Worm (Caenorhabditis elegans): ENCODE results near the gene fut-2.
A peak's percentile ranks its signal among the peaks of the same experiment; 100 is the strongest.

fut-2 gene

ce11 chrV:6548309-6548708 is 27.4 kb downstream of the fut-2 start:
- TF ChIP-seq F49E8.2 (tag; optimal IDR thresholded peaks at IDR 0.05; ENCODE audit: insufficient read depth) (no peak), Y79H2A.3 (GFP tag; conservative IDR thresholded peaks at IDR 0.05) (no peak), egrh-3 (GFP tag; IDR thresholded peaks at IDR 0.05) (no peak), mel-28 (tag; optimal IDR thresholded peaks at IDR 0.05; ENCODE audit: borderline replicate concordance) (no peak), ceh-100 (GFP tag; IDR thresholded peaks at IDR 0.05) (no peak), bed-1 (GFP tag; IDR thresholded peaks at IDR 0.05) (no peak), egl-44 (GFP tag; IDR thresholded peaks at IDR 0.05) (no peak), lsy-27 (tag; optimal IDR thresholded peaks at IDR 0.05; ENCODE audit: borderline replicate concordance, insufficient read depth) (no peak)

- TF ChIP-seq nhr-80 (tag; optimal IDR thresholded peaks at IDR 0.05): peak; percentile 48
- TF ChIP-seq nfya-1 (tag; optimal IDR thresholded peaks at IDR 0.05; ENCODE audit: borderline replicate concordance, insufficient read depth): no peak
Measured at ce11 chrV:6546450-6547171, 29.1 kb downstream of the fut-2 start, which contains the start of gene dre-1. TSS of gene dre-1 (minus strand) at chrV:6546500.

- no peak for TF ChIP-seq pbrm-1 (GFP tag; IDR thresholded peaks at IDR 0.05)
- no peak for TF ChIP-seq C06A6.2 (GFP tag; conservative IDR thresholded peaks at IDR 0.05)
- no peak for TF ChIP-seq let-526 (GFP tag; IDR thresholded peaks at IDR 0.05)
- no peak for TF ChIP-seq cebp-1 (GFP tag; IDR thresholded peaks at IDR 0.05)
- no peak for TF ChIP-seq cebp-1 (tag; optimal IDR thresholded peaks at IDR 0.05)
- no peak for TF ChIP-seq nfya-1 (tag; optimal IDR thresholded peaks at IDR 0.05; ENCODE audit: borderline replicate concordance, insufficient read depth)
- no peak for TF ChIP-seq gei-17 (GFP tag; optimal IDR thresholded peaks at IDR 0.05)
- TF ChIP-seq hmg-1.2 (GFP tag; IDR thresholded peaks at IDR 0.05): no peak
- no peak for TF ChIP-seq F10E7.11 (tag; optimal IDR thresholded peaks at IDR 0.05)
- no peak for TF ChIP-seq lsy-27 (tag; optimal IDR thresholded peaks at IDR 0.05; ENCODE audit: borderline replicate concordance, insufficient read depth)
- TF ChIP-seq sdz-38 (tag; optimal IDR thresholded peaks at IDR 0.05): no peak
- no peak for TF ChIP-seq madf-3 (GFP tag; IDR thresholded peaks at IDR 0.05)
- TF ChIP-seq efl-1 (GFP tag; optimal IDR thresholded peaks at IDR 0.05): no peak
- no peak for TF ChIP-seq lir-1 (GFP tag; conservative IDR thresholded peaks at IDR 0.05)
- TF ChIP-seq B0019.2 (GFP tag; conservative IDR thresholded peaks at IDR 0.05): no peak
- TF ChIP-seq snpc-1.3 (tag; optimal IDR thresholded peaks at IDR 0.05; ENCODE audit: insufficient read depth): no peak
- TF ChIP-seq hlh-26 (GFP tag; conservative IDR thresholded peaks at IDR 0.05): no peak
- no peak for TF ChIP-seq C17E4.6 (GFP tag; IDR thresholded peaks at IDR 0.05)
- TF ChIP-seq nhr-120 (GFP tag; IDR thresholded peaks at IDR 0.05): no peak
Measured at ce11 chrV:6544999-6545398, 30.7 kb downstream of the fut-2 start.

DNA sequence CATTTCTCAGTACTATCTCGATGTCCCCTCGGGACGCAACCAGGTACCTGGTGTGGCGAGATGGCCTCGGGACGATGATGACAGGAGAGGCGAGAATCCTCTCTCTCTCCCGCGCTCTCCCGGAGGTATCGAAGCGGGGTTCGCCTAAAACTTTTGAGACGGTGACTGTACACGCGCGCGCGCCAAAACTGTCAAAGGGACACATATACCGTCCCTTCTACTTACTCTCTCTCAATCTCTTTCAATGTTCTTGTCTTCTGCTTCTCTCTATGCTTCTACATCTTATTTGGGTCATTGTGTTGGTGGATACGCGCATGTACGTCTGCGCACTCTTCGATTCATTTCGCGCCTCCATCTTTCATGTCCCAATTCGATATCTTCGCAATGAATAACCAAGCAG is 33.8 kb downstream of the fut-2 start:
- TF ChIP-seq lin-26 (GFP tag; IDR thresholded peaks at IDR 0.05): peak; percentile 26; the same call in 1 of the 2 replicates
- peak; percentile 5 for TF ChIP-seq ztf-26 (tag; optimal IDR thresholded peaks at IDR 0.05)
- TF ChIP-seq Y53F4B.3 (GFP tag; IDR thresholded peaks at IDR 0.05): no peak
- peak; percentile 0 for TF ChIP-seq atf-7 (tag; optimal IDR thresholded peaks at IDR 0.05)
- no peak for TF ChIP-seq egl-18 (GFP tag; IDR thresholded peaks at IDR 0.05)
- no peak for TF ChIP-seq nhr-179 (tag; optimal IDR thresholded peaks at IDR 0.05)
- TF ChIP-seq die-1 (tag; optimal IDR thresholded peaks at IDR 0.05): peak; percentile 30
- TF ChIP-seq hmg-1.2 (GFP tag; IDR thresholded peaks at IDR 0.05): no peak
- TF ChIP-seq ccch-3 (GFP tag; optimal IDR thresholded peaks at IDR 0.05): no peak
- no peak for TF ChIP-seq cebp-1 (GFP tag; IDR thresholded peaks at IDR 0.05)
- TF ChIP-seq cebp-1 (tag; optimal IDR thresholded peaks at IDR 0.05): peak; percentile 15
- TF ChIP-seq T26A5.8 (tag; optimal IDR thresholded peaks at IDR 0.05): no peak
- peak; percentile 14 for TF ChIP-seq ceh-27 (GFP tag; optimal IDR thresholded peaks at IDR 0.05)
- 0 out of 2 replicates have a peak, but pooled peaks have one; percentile 13 for TF ChIP-seq madf-6 (GFP tag; IDR thresholded peaks at IDR 0.05)
- peak; percentile 85 for TF ChIP-seq zfh-2 (GFP tag; conservative IDR thresholded peaks at IDR 0.05)
- TF ChIP-seq tlf-1 (GFP tag; optimal IDR thresholded peaks at IDR 0.05): no peak
- TF ChIP-seq mcd-1 (GFP tag; IDR thresholded peaks at IDR 0.05): 0 out of 2 replicates have a peak, but pooled peaks have one; percentile 31
- TF ChIP-seq zim-3 (tag; optimal IDR thresholded peaks at IDR 0.05): no peak
- no peak for TF ChIP-seq nhr-90 (tag; optimal IDR thresholded peaks at IDR 0.05)
- TF ChIP-seq F10E7.11 (tag; optimal IDR thresholded peaks at IDR 0.05): no peak
